Fruit fly (Drosophila melanogaster): ENCODE results near the gene Pcyt2.

The Pcyt2 gene

DNA sequence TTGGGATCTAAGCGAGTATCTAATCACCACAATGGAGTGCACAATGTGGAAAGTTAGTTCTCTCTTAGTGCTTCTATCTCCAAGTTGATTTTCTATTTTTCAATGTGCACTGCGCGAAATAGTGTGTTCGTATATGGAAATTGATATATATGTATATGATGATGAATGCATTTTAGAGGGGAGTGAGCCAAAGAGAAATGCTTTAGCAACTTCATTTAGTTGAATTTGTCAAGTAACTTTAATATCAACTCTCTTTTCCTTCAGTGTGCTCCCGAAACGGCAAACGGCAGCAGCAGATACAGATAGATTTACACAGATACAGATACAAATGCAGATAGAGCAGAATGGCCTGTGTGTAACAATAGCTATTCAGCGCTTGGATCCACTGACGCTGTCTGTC, 30.7 kb downstream of the Pcyt2 start (continued):
- TF ChIP-seq B-H2 (GFP tag; optimal IDR thresholded peaks at IDR 0.05) = no peak
- TF ChIP-seq CG17359 (tag; optimal IDR thresholded peaks at IDR 0.05) = peak; percentile 27
- no peak for TF ChIP-seq CG3163 (GFP tag; optimal IDR thresholded peaks at IDR 0.05)
- peak; percentile 39 for TF ChIP-seq CG9817 (tag; optimal IDR thresholded peaks at IDR 0.05)
- TF ChIP-seq Drgx (GFP tag; IDR thresholded peaks at IDR 0.05) = peak; percentile 87
- TF ChIP-seq CG10209 (GFP tag; optimal IDR thresholded peaks at IDR 0.05) = peak; percentile 69
- TF ChIP-seq CG8478 (optimal IDR thresholded peaks at IDR 0.05) = no peak
- TF ChIP-seq luna (GFP tag; optimal IDR thresholded peaks at IDR 0.05) = no peak
- TF ChIP-seq Med (GFP tag) = peak; percentile 93
- no peak for TF ChIP-seq ham (GFP tag; IDR thresholded peaks at IDR 0.05)
- TF ChIP-seq CG7556 (GFP tag; optimal IDR thresholded peaks at IDR 0.05) = peak; percentile 33
- peak; percentile 55 for TF ChIP-seq lilli (GFP tag; optimal IDR thresholded peaks at IDR 0.05)
- no peak for TF ChIP-seq CG1832 (GFP tag; optimal IDR thresholded peaks at IDR 0.05)
- TF ChIP-seq CG13424 (tag; optimal IDR thresholded peaks at IDR 0.05) = peak; percentile 46
- peak; percentile 41 for TF ChIP-seq Abd-B (GFP tag; optimal IDR thresholded peaks at IDR 0.05)
- peak; percentile 82; the same call in 2 of the 3 replicates for TF ChIP-seq zfh1 (GFP tag; IDR thresholded peaks at IDR 0.05)
- TF ChIP-seq ase (GFP tag; IDR thresholded peaks at IDR 0.05) = peak; percentile 55; the same call in 2 of the 3 replicates
- peak; percentile 24 for TF ChIP-seq cwo (GFP tag; optimal IDR thresholded peaks at IDR 0.05)
- TF ChIP-seq Sox102F (GFP tag; optimal IDR thresholded peaks at IDR 0.05) = peak; percentile 82
- TF ChIP-seq grn (GFP tag; optimal IDR thresholded peaks at IDR 0.05) = peak; percentile 7
- TF ChIP-seq CG17186 (GFP tag; optimal IDR thresholded peaks at IDR 0.05) = no peak
- peak; percentile 60 for TF ChIP-seq CG12236 (GFP tag; optimal IDR thresholded peaks at IDR 0.05)
- peak; percentile 14 for TF ChIP-seq cg (GFP tag; optimal IDR thresholded peaks at IDR 0.05)
- no peak for TF ChIP-seq CG9932 (GFP tag; IDR thresholded peaks at IDR 0.05)
- TF ChIP-seq Dll (GFP tag; IDR thresholded peaks at IDR 0.05; ENCODE audit: partially characterized antibody) = no peak
- TF ChIP-seq bowl (GFP tag; IDR thresholded peaks at IDR 0.05) = peak; percentile 57; the same call in 1 of the 2 replicates
- no peak for TF ChIP-seq CG4854 (GFP tag; optimal IDR thresholded peaks at IDR 0.05)
- TF ChIP-seq klu (GFP tag; IDR thresholded peaks at IDR 0.05) = 0 out of 2 replicates have a peak, but pooled peaks have one; percentile 10
- no peak for TF ChIP-seq HHEX (GFP tag; optimal IDR thresholded peaks at IDR 0.05)
- TF ChIP-seq D19A (tag; optimal IDR thresholded peaks at IDR 0.05) = no peak
- no peak for TF ChIP-seq Lim3 (GFP tag; IDR thresholded peaks at IDR 0.05)
- TF ChIP-seq ttk (GFP tag; IDR thresholded peaks at IDR 0.05) = peak; percentile 57; the same call in 1 of the 2 replicates
- peak; percentile 55; the same call in 1 of the 3 replicates for TF ChIP-seq CG3726 (GFP tag; IDR thresholded peaks at IDR 0.05)
- peak; percentile 96 for TF ChIP-seq Ets65A (GFP tag)
- peak; percentile 76 for TF ChIP-seq CG14441 (GFP tag; IDR thresholded peaks at IDR 0.05)
- no peak for TF ChIP-seq zen (tag; optimal IDR thresholded peaks at IDR 0.05)
- 0 out of 3 replicates have a peak, but pooled peaks have one; percentile 13 for TF ChIP-seq Aef1 (GFP tag; IDR thresholded peaks at IDR 0.05)
- TF ChIP-seq CG17385 (GFP tag; optimal IDR thresholded peaks at IDR 0.05) = peak; percentile 45
- no peak for TF ChIP-seq Bgb (GFP tag; IDR thresholded peaks at IDR 0.05; ENCODE audit: partially characterized antibody)
- peak; percentile 29 for TF ChIP-seq CG10462 (GFP tag; optimal IDR thresholded peaks at IDR 0.05)
- TF ChIP-seq bigmax (GFP tag; optimal IDR thresholded peaks at IDR 0.05) = no peak
- peak; percentile 67; the same call in 2 of the 3 replicates for TF ChIP-seq so (GFP tag; IDR thresholded peaks at IDR 0.05)
- TF ChIP-seq run (tag; optimal IDR thresholded peaks at IDR 0.05) = no peak
- peak; percentile 27; the same call in 1 of the 2 replicates for TF ChIP-seq gt (GFP tag; IDR thresholded peaks at IDR 0.05)
- no peak for TF ChIP-seq CG4282 (GFP tag; optimal IDR thresholded peaks at IDR 0.05)
- TF ChIP-seq lab (GFP tag; optimal IDR thresholded peaks at IDR 0.05) = no peak
- no peak for TF ChIP-seq CG10321 (GFP tag; IDR thresholded peaks at IDR 0.05)
- peak in 1 of 2 experiments; percentile 71 for TF ChIP-seq dpn (GFP tag; optimal IDR thresholded peaks at IDR 0.05)
- TF ChIP-seq CG18476 (GFP tag; optimal IDR thresholded peaks at IDR 0.05) = no peak
- no peak for TF ChIP-seq Kr (GFP tag; optimal IDR thresholded peaks at IDR 0.05)
- no peak for TF ChIP-seq CG5953 (GFP tag; IDR thresholded peaks at IDR 0.05)

Measured in whole organism, embryonic.